Worm (Caenorhabditis elegans) whole organism, young adult: ENCODE data around the gene plk-1.

Experiments used
- F10E7.11 ChIP-seq: sonication (generic microtip); optimal IDR thresholded peaks from 2 replicates; lab custom pipeline; 2017; ENCODE audit warnings: mild to moderate bottlenecking, missing genetic modification characterization, moderate library complexity, missing compliant biosample characterization
- F22D6.2 ChIP-seq: sonication (generic microtip); optimal IDR thresholded peaks from 2 replicates; lab custom pipeline; 2016; ENCODE audit warnings: mild to moderate bottlenecking, missing genetic modification characterization, missing compliant biosample characterization
- F33H1.4 ChIP-seq: fragments of 200-800 bp; sonication (Bioruptor generic); IDR thresholded peaks from 2 replicates; pipeline ENCODE4 v1.3.6; 2022; ENCODE audit warnings: missing genetic modification reagents, missing genetic modification characterization, missing compliant biosample characterization
- F39B2.1 ChIP-seq: fragments of 200-800 bp; sonication (Bioruptor generic); IDR thresholded peaks from 2 replicates; pipeline ENCODE4 v1.3.6; 2022; ENCODE audit warnings: missing genetic modification reagents, missing genetic modification characterization, missing compliant biosample characterization
- F49E8.2 ChIP-seq: sonication (generic microtip); optimal IDR thresholded peaks from 3 replicates; lab custom pipeline; 2017; ENCODE audit warnings: missing genetic modification characterization, mild to moderate bottlenecking, missing compliant biosample characterization, antibody characterized with exemption, moderate library complexity; ENCODE audit not compliant: insufficient read depth
- T26A5.8 ChIP-seq: sonication (generic microtip); optimal IDR thresholded peaks from 2 replicates; lab custom pipeline; 2016; ENCODE audit warnings: missing genetic modification characterization, missing compliant biosample characterization
- Y67H2A.10 ChIP-seq: fragments of 200-800 bp; sonication (Bioruptor generic); conservative IDR thresholded peaks from 2 replicates; pipeline ENCODE4 v1.3.6; 2022; ENCODE audit warnings: missing genetic modification reagents, missing genetic modification characterization, missing compliant biosample characterization
- akir-1 ChIP-seq: fragments of 200-800 bp; sonication (Bioruptor generic); optimal IDR thresholded peaks from 2 replicates; lab custom pipeline; 2018; ENCODE audit warnings: mild to moderate bottlenecking, missing genetic modification characterization, moderate library complexity, missing compliant biosample characterization
- ama-1 ChIP-seq, 3 experiments: fragments of 150-350 bp in 1 of 3; sonication (generic microtip) in 2 of 3; optimal IDR thresholded peaks; 2 replicates each; lab custom pipeline; 2014 to 2018; ENCODE audit warnings: missing biosample characterization in 2 of 3, missing genetic modification characterization in 2 of 3, missing genetic modification reagents in 2 of 3
- aptf-2 ChIP-seq: fragments of 200-800 bp; sonication (Bioruptor generic); conservative IDR thresholded peaks from 2 replicates; pipeline ENCODE4 v1.3.6; 2022; ENCODE audit warnings: missing genetic modification reagents, missing genetic modification characterization, missing compliant biosample characterization
- aptf-3 ChIP-seq: fragments of 200-800 bp; sonication (Bioruptor generic); IDR thresholded peaks from 2 replicates; pipeline ENCODE4 v1.3.6; 2022; ENCODE audit warnings: missing genetic modification characterization, missing compliant biosample characterization
- attf-3 ChIP-seq: fragments of 200-800 bp; sonication (Bioruptor generic); conservative IDR thresholded peaks from 2 replicates; pipeline ENCODE4 v1.3.6; 2022; ENCODE audit warnings: missing genetic modification reagents, missing genetic modification characterization, missing compliant biosample characterization
- attf-5 ChIP-seq: fragments of 200-800 bp; sonication (Bioruptor generic); optimal IDR thresholded peaks from 2 replicates; lab custom pipeline; 2018; ENCODE audit warnings: mild to moderate bottlenecking, missing genetic modification characterization, missing compliant biosample characterization
- attf-6 ChIP-seq: fragments of 200-800 bp; sonication (Bioruptor generic); IDR thresholded peaks from 2 replicates; pipeline ENCODE4 v1.3.6; 2022; ENCODE audit warnings: missing genetic modification reagents, missing genetic modification characterization, missing compliant biosample characterization
- ceh-100 ChIP-seq: fragments of 200-800 bp; sonication (Bioruptor generic); IDR thresholded peaks from 2 replicates; pipeline ENCODE4 v1.3.6; 2022; ENCODE audit warnings: missing genetic modification reagents, missing genetic modification characterization, missing compliant biosample characterization
- ceh-27 ChIP-seq: fragments of 200-800 bp; sonication (Bioruptor generic); optimal IDR thresholded peaks from 2 replicates; lab custom pipeline; 2018; ENCODE audit warnings: mild to moderate bottlenecking, missing genetic modification characterization, moderate library complexity, missing compliant biosample characterization
- ceh-58 ChIP-seq: fragments of 200-800 bp; sonication (Bioruptor generic); IDR thresholded peaks from 2 replicates; pipeline ENCODE4 v1.3.6; 2022; ENCODE audit warnings: missing genetic modification characterization, missing compliant biosample characterization
- ceh-79 ChIP-seq: sonication (generic microtip); optimal IDR thresholded peaks from 2 replicates; lab custom pipeline; 2017; ENCODE audit warnings: mild to moderate bottlenecking, missing genetic modification characterization, missing compliant biosample characterization
- dpl-1 ChIP-seq: fragments of 150-350 bp; optimal IDR thresholded peaks from 2 replicates; lab custom pipeline; 2014; ENCODE audit warnings: missing biosample characterization, missing genetic modification reagents, missing genetic modification characterization
- efl-1 ChIP-seq: fragments of 150-350 bp; optimal IDR thresholded peaks from 2 replicates; lab custom pipeline; 2014; ENCODE audit warnings: missing biosample characterization, missing genetic modification reagents, missing genetic modification characterization
- hsf-1 ChIP-seq: fragments of 200-800 bp; sonication (Bioruptor generic); IDR thresholded peaks from 2 replicates; pipeline ENCODE4 v1.3.6; 2022; ENCODE audit warnings: missing genetic modification reagents, missing genetic modification characterization, missing compliant biosample characterization
- let-526 ChIP-seq: fragments of 200-800 bp; sonication (Bioruptor generic); IDR thresholded peaks from 2 replicates; pipeline ENCODE4 v1.3.6; 2022; ENCODE audit warnings: missing genetic modification reagents, missing genetic modification characterization, missing compliant biosample characterization
- lsy-27 ChIP-seq: sonication (generic microtip); optimal IDR thresholded peaks from 2 replicates; lab custom pipeline; 2017; ENCODE audit warnings: missing genetic modification characterization, mild to moderate bottlenecking, missing compliant biosample characterization, antibody characterized with exemption, missing genotype, borderline replicate concordance; ENCODE audit not compliant: insufficient read depth
- madf-3 ChIP-seq: fragments of 200-800 bp; sonication (Bioruptor generic); IDR thresholded peaks from 2 replicates; pipeline ENCODE4 v1.3.6; 2022; ENCODE audit warnings: missing genetic modification reagents, missing genetic modification characterization, missing compliant biosample characterization
- nfya-2 ChIP-seq: fragments of 200-800 bp; sonication (Bioruptor generic); IDR thresholded peaks from 2 replicates; pipeline ENCODE4 v1.3.6; 2022; ENCODE audit warnings: missing genetic modification reagents, missing genetic modification characterization, missing compliant biosample characterization
- nfyb-1 ChIP-seq: fragments of 200-800 bp; sonication (Bioruptor generic); IDR thresholded peaks from 2 replicates; pipeline ENCODE4 v1.3.6; 2022; ENCODE audit warnings: missing genetic modification reagents, missing genetic modification characterization, missing compliant biosample characterization
- pha-4 ChIP-seq: fragments of 150-350 bp; sonication (generic microtip); optimal IDR thresholded peaks from 2 replicates; lab custom pipeline; 2014; ENCODE audit warnings: missing biosample characterization, missing genetic modification reagents, missing genetic modification characterization
- rec-8 ChIP-seq, 2 experiments: sonication (generic microtip); optimal IDR thresholded peaks; 2 replicates each; lab custom pipeline; 2016; ENCODE audit warnings: mild to moderate bottlenecking in 2 of 2, missing genetic modification characterization in 2 of 2, missing genetic modification reagents in 2 of 2, missing genotype in 2 of 2, missing biosample characterization in 1 of 2, missing compliant biosample characterization in 1 of 2, moderate library complexity in 1 of 2
- repo-1 ChIP-seq: sonication (generic microtip); optimal IDR thresholded peaks from 2 replicates; lab custom pipeline; 2017; ENCODE audit warnings: mild to moderate bottlenecking, missing genetic modification characterization, missing compliant biosample characterization
- sptf-2 ChIP-seq: fragments of 200-800 bp; sonication (Bioruptor generic); optimal IDR thresholded peaks from 2 replicates; lab custom pipeline; 2018; ENCODE audit warnings: mild to moderate bottlenecking, missing genetic modification characterization, missing compliant biosample characterization
- unc-130 ChIP-seq: sonication (generic microtip); optimal IDR thresholded peaks from 2 replicates; lab custom pipeline; 2016; ENCODE audit warnings: missing genetic modification reagents, missing genetic modification characterization, missing compliant biosample characterization
- xnd-1 ChIP-seq: sonication (generic microtip); optimal IDR thresholded peaks from 2 replicates; lab custom pipeline; 2016; ENCODE audit warnings: missing genotype, missing genetic modification reagents, missing genetic modification characterization, missing compliant biosample characterization
- zim-3 ChIP-seq: sonication (generic microtip); optimal IDR thresholded peaks from 2 replicates; lab custom pipeline; 2017; ENCODE audit warnings: mild to moderate bottlenecking, missing genetic modification characterization, moderate library complexity, missing compliant biosample characterization
- ztf-22 ChIP-seq: fragments of 200-800 bp; sonication (Bioruptor generic); optimal IDR thresholded peaks from 2 replicates; lab custom pipeline; 2018; ENCODE audit warnings: mild to moderate bottlenecking, missing genetic modification characterization, moderate library complexity, missing compliant biosample characterization

plk-1 gene

DNA sequence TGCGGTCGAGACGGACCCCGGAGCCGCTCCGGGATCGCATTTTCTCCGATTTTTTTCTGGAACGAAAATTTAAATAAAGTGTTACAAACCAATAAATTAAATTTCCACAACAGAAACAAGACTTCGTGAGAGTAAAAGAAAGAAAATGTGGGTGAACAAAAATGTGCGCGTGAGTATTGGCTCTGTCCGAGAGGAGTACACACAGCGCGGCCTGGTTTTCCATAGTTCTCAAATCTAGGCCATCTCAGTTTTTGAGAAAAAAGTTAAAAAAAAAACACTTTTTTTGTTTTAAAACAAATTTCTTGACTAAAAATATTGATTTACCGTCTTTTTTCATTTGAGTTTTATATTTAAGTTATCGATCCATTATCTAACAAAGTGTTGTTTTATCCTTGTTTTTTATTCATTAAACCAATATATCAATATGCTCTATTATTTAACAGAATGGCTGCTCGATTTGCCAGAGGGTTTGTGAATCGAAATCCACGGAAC is 43.5 kb downstream of the plk-1 start, which contains the start of the genes C14B9.8 and mrpl-18 (continued):
- no peak for TF ChIP-seq sptf-2 (GFP tag; lab: Kevin White, UChicago)
- no peak for TF ChIP-seq dpl-1 (GFP tag; lab: Kevin White, UChicago)
- TF ChIP-seq nfyb-1 (GFP tag; lab: Robert Waterston, UW) = no peak
- peak; percentile 21 to 53 for TF ChIP-seq rec-8 (tag; optimal IDR thresholded peaks at IDR 0.05; lab: Kevin White, UChicago)
- TF ChIP-seq ceh-79 (tag; lab: Kevin White, UChicago) = no peak
- peak; percentile 73 for TF ChIP-seq unc-130 (GFP tag; lab: Kevin White, UChicago)
- no peak for TF ChIP-seq repo-1
- no peak for TF ChIP-seq T26A5.8 (tag; lab: Kevin White, UChicago)
- TF ChIP-seq attf-6 (GFP tag; lab: Robert Waterston, UW) = no peak
- no peak for TF ChIP-seq ztf-22
- TF ChIP-seq akir-1 (GFP tag; lab: Kevin White, UChicago) = no peak
- no peak for TF ChIP-seq F49E8.2 (tag; lab: Kevin White, UChicago)
- no peak for TF ChIP-seq F22D6.2 (tag; lab: Kevin White, UChicago)

DNA sequence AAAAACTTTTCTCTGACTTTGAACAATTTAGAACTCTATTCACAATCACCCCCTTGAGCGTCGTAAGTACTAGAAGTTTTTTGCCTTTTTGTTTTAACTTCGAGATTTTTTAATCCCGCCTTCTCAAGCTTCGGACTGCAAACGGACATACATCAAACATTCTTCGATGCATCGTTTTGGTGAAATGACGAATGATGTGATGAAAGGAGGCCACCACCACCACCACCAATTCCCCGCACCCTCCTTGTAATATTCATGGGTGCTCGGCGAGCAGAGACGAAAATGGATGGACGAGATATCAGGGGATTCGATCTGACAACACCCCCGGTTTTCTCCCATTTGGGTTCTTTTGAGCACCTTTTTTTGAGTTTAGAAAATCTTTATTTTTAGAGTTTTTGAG is 44.8 kb downstream of the plk-1 start:
- TF ChIP-seq ceh-27 = no peak
- TF ChIP-seq hsf-1 = 0 out of 2 replicates have a peak, but pooled peaks have one; percentile 30
- no peak for TF ChIP-seq Y67H2A.10 (GFP tag; lab: Robert Waterston, UW)
- 0 out of 2 replicates have a peak, but pooled peaks have one; percentile 39 for TF ChIP-seq madf-3 (GFP tag; lab: Robert Waterston, UW)

DNA sequence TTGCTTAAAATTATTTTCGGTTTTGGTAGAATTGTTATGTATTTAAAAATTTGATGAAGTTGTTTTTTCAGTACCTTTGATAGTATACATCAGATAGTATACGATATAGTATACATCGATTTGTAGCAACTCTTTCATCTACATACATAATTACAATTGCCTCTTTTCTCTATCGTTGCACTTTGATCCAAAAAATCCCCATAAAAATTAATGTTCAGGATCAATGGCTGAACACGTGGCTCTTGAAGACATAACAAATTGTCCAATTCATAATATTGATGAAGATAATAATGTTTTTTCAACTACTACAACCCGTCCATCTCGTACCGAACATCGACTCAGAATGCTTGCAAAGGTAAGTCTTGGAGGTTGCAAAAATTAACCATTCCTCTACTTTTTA is 47.6 kb downstream of the plk-1 start, which contains the start of gene D2007.2:
TSS of gene D2007.2 (plus strand) at position 213 of the 400 bp plus-strand sequence.
- no peak for TF ChIP-seq ceh-58
- no peak for TF ChIP-seq F33H1.4 (GFP tag; lab: Robert Waterston, UW)
- no peak for TF ChIP-seq ama-1 (optimal IDR thresholded peaks at IDR 0.05; lab: Kevin White, UChicago)
- TF ChIP-seq ama-1 (GFP tag; optimal IDR thresholded peaks at IDR 0.05; lab: Kevin White, UChicago) = no peak
- TF ChIP-seq attf-5 (GFP tag; lab: Kevin White, UChicago) = no peak
- no peak for TF ChIP-seq F39B2.1 (GFP tag; lab: Robert Waterston, UW)
- no peak for TF ChIP-seq F10E7.11 (tag; lab: Kevin White, UChicago)
- no peak for TF ChIP-seq lsy-27 (tag; lab: Kevin White, UChicago)
- TF ChIP-seq xnd-1 (tag; lab: Kevin White, UChicago) = no peak
- TF ChIP-seq attf-3 (GFP tag; lab: Robert Waterston, UW) = no peak
- TF ChIP-seq efl-1 (GFP tag; lab: Kevin White, UChicago) = no peak
- no peak for TF ChIP-seq zim-3 (tag; lab: Kevin White, UChicago)
- TF ChIP-seq aptf-3 (GFP tag; lab: Robert Waterston, UW) = no peak
- no peak for TF ChIP-seq let-526 (GFP tag; lab: Robert Waterston, UW)
- TF ChIP-seq ceh-100 (GFP tag; lab: Robert Waterston, UW) = no peak
- TF ChIP-seq pha-4 (tag; lab: Kevin White, UChicago) = no peak
- no peak for TF ChIP-seq aptf-2
- no peak for TF ChIP-seq nfya-2 (GFP tag; lab: Robert Waterston, UW)
